Fruit fly (Drosophila melanogaster): Measurements from ENCODE around the gene CG14658.
A peak's percentile ranks its signal among the peaks of the same experiment; 100 is the strongest.

Gene CG14658

dm6 chr3R:4811936-4812534 is 18.3 kb downstream of the CG14658 start, which contains the start of the genes Hus1-like and ctrip (continued):
- TF ChIP-seq Dbx (GFP tag; IDR thresholded peaks at IDR 0.05) = peak; percentile 55; the same call in 2 of the 3 replicates
- TF ChIP-seq CG3847 (GFP tag; IDR thresholded peaks at IDR 0.05) = 0 out of 2 replicates have a peak, but pooled peaks have one; percentile 16
- TF ChIP-seq Lpt (GFP tag; optimal IDR thresholded peaks at IDR 0.05) = no peak
- peak; percentile 15 for TF ChIP-seq CG31365 (tag; optimal IDR thresholded peaks at IDR 0.05)
- peak; percentile 44 for TF ChIP-seq CG9817 (tag; optimal IDR thresholded peaks at IDR 0.05)
- TF ChIP-seq Med (GFP tag) = peak; percentile 86
- 0 out of 2 replicates have a peak, but pooled peaks have one; percentile 36 for TF ChIP-seq slbo (GFP tag; IDR thresholded peaks at IDR 0.05)
- no peak for TF ChIP-seq CG17612 (GFP tag; IDR thresholded peaks at IDR 0.05)
- peak; percentile 13 for TF ChIP-seq ac (GFP tag; optimal IDR thresholded peaks at IDR 0.05)
- peak; percentile 49 for TF ChIP-seq dm (GFP tag; optimal IDR thresholded peaks at IDR 0.05)
- peak; percentile 71 for TF ChIP-seq ato (GFP tag; IDR thresholded peaks at IDR 0.05; ENCODE audit: partially characterized antibody)
- peak; percentile 24 for TF ChIP-seq lab (GFP tag; optimal IDR thresholded peaks at IDR 0.05)
- peak; percentile 81 for TF ChIP-seq CG1024 (GFP tag; IDR thresholded peaks at IDR 0.05)
- TF ChIP-seq salm (tag; optimal IDR thresholded peaks at IDR 0.05) = peak; percentile 2
- TF ChIP-seq CG2116 (GFP tag; optimal IDR thresholded peaks at IDR 0.05) = peak; percentile 45
- TF ChIP-seq Xbp1 (GFP tag; optimal IDR thresholded peaks at IDR 0.05) = peak; percentile 49
- no peak for TF ChIP-seq CG6654 (GFP tag; optimal IDR thresholded peaks at IDR 0.05)
- peak; percentile 60 for TF ChIP-seq Scr (GFP tag; IDR thresholded peaks at IDR 0.05; ENCODE audit: partially characterized antibody)
- TF ChIP-seq YL-1 (GFP tag; optimal IDR thresholded peaks at IDR 0.05) = peak; percentile 46
- peak; percentile 40 for TF ChIP-seq CG4617 (GFP tag; optimal IDR thresholded peaks at IDR 0.05; ENCODE audit: borderline replicate concordance)
- peak; percentile 66 for TF ChIP-seq chm (GFP tag; IDR thresholded peaks at IDR 0.05)
- TF ChIP-seq tin (GFP tag; optimal IDR thresholded peaks at IDR 0.05) = peak; percentile 19
- TF ChIP-seq CG42726 (GFP tag; IDR thresholded peaks at IDR 0.05; ENCODE audit: partially characterized antibody) = no peak
- TF ChIP-seq Elba2 (GFP tag; optimal IDR thresholded peaks at IDR 0.05) = peak; percentile 74
- TF ChIP-seq CG12155 (GFP tag; optimal IDR thresholded peaks at IDR 0.05) = peak; percentile 62
- 0 out of 3 replicates have a peak, but pooled peaks have one; percentile 44 for TF ChIP-seq CG2199 (GFP tag; IDR thresholded peaks at IDR 0.05)
- TF ChIP-seq E2f1 (GFP tag; IDR thresholded peaks at IDR 0.05) = peak; percentile 8; the same call in 1 of the 2 replicates
- no peak for TF ChIP-seq CG16779 (GFP tag; IDR thresholded peaks at IDR 0.05)
- no peak for TF ChIP-seq ftz-f1 (GFP tag; optimal IDR thresholded peaks at IDR 0.05)
- no peak for TF ChIP-seq crp (GFP tag; optimal IDR thresholded peaks at IDR 0.05)
- peak; percentile 0 for TF ChIP-seq D19A (tag; optimal IDR thresholded peaks at IDR 0.05)
- peak; percentile 46 for TF ChIP-seq CG9932 (GFP tag; IDR thresholded peaks at IDR 0.05)
- TF ChIP-seq CG9876 (GFP tag; optimal IDR thresholded peaks at IDR 0.05) = peak; percentile 7
- peak; percentile 54 for TF ChIP-seq CG34224 (GFP tag; IDR thresholded peaks at IDR 0.05; ENCODE audit: partially characterized antibody)
- TF ChIP-seq CG1603 (tag; optimal IDR thresholded peaks at IDR 0.05) = peak; percentile 72
- TF ChIP-seq luna (GFP tag; optimal IDR thresholded peaks at IDR 0.05) = no peak
- TF ChIP-seq Bgb (GFP tag; IDR thresholded peaks at IDR 0.05; ENCODE audit: partially characterized antibody) = peak; percentile 56
- TF ChIP-seq Fer1 (GFP tag; optimal IDR thresholded peaks at IDR 0.05) = peak; percentile 48
- TF ChIP-seq CG12299 (tag; optimal IDR thresholded peaks at IDR 0.05) = peak; percentile 0
- TF ChIP-seq CG43689 (GFP tag; IDR thresholded peaks at IDR 0.05) = no peak
- TF ChIP-seq CG17802 (tag; optimal IDR thresholded peaks at IDR 0.05) = peak; percentile 93
- peak; percentile 83 for TF ChIP-seq row (GFP tag; IDR thresholded peaks at IDR 0.05)
- peak in 1 of 2 experiments; percentile 14 for TF ChIP-seq Dfd (GFP tag; optimal IDR thresholded peaks at IDR 0.05)
- peak; percentile 7 for TF ChIP-seq BtbVII (GFP tag; optimal IDR thresholded peaks at IDR 0.05)
- TF ChIP-seq sna (GFP tag; IDR thresholded peaks at IDR 0.05; ENCODE audit: partially characterized antibody) = no peak
- no peak for TF ChIP-seq pan (optimal IDR thresholded peaks at IDR 0.05)
- TF ChIP-seq pan (GFP tag; optimal IDR thresholded peaks at IDR 0.05 in 1 of 2, IDR thresholded peaks at IDR 0.05 in 1 of 2) = peak in 1 of 2 experiments; percentile 33
- TF ChIP-seq CG6813 (GFP tag; optimal IDR thresholded peaks at IDR 0.05) = peak; percentile 46
- TF ChIP-seq CG34422 (GFP tag; IDR thresholded peaks at IDR 0.05) = peak; percentile 68; the same call in 1 of the 3 replicates

Data from whole organism, embryonic.